Worm (Caenorhabditis elegans) whole organism, L3 larva: ENCODE measurements around the gene T14B1.1.

Source experiments
- R02D3.7 ChIP-seq: fragments of 150-350 bp; optimal IDR thresholded peaks from 2 replicates; lab custom pipeline; 2014; ENCODE audit warnings: missing biosample characterization, missing genetic modification characterization
- ZK546.5 ChIP-seq: sonication (generic microtip); optimal IDR thresholded peaks from 2 replicates; lab custom pipeline; 2017; ENCODE audit warnings: missing biosample characterization, missing genetic modification characterization
- ama-1 ChIP-seq: fragments of 150-350 bp; optimal IDR thresholded peaks from 2 replicates; lab custom pipeline; 2018
- ceh-16 ChIP-seq: sonication (generic microtip); optimal IDR thresholded peaks from 2 replicates; lab custom pipeline; 2017; ENCODE audit warnings: missing biosample characterization, missing genetic modification characterization
- ceh-28 ChIP-seq: fragments of 150-350 bp; optimal IDR thresholded peaks from 2 replicates; lab custom pipeline; 2014; ENCODE audit warnings: missing biosample characterization, missing genetic modification reagents, missing genetic modification characterization
- ceh-9 ChIP-seq: sonication (generic microtip); optimal IDR thresholded peaks from 2 replicates; lab custom pipeline; 2018; ENCODE audit warnings: missing biosample characterization, missing genetic modification characterization
- daf-12 ChIP-seq: fragments of 150-350 bp; optimal IDR thresholded peaks from 2 replicates; lab custom pipeline; 2014; ENCODE audit warnings: missing biosample characterization, missing genetic modification reagents, missing genetic modification characterization
- egl-27 ChIP-seq: sonication (generic microtip); optimal IDR thresholded peaks from 4 replicates; lab custom pipeline; 2017; ENCODE audit warnings: missing biosample characterization, missing genetic modification reagents, missing genetic modification characterization
- elt-1 ChIP-seq: fragments of 150-350 bp; optimal IDR thresholded peaks from 2 replicates; lab custom pipeline; 2014; ENCODE audit warnings: missing biosample characterization, missing genetic modification characterization
- elt-2 ChIP-seq: sonication (generic microtip); optimal IDR thresholded peaks from 2 replicates; lab custom pipeline; 2016; ENCODE audit warnings: missing genetic modification reagents, mild to moderate bottlenecking, missing genetic modification characterization, missing compliant biosample characterization
- elt-3 ChIP-seq, 3 experiments: fragments of 150-350 bp in 1 of 3; sonication (generic microtip) in 2 of 3; optimal IDR thresholded peaks; 2 replicates in 2 of 3; 4 replicates in 1 of 3; lab custom pipeline; 2014 to 2017; ENCODE audit warnings: missing biosample characterization in 3 of 3, missing genetic modification characterization in 3 of 3
- fkh-10 ChIP-seq: sonication (generic microtip); optimal IDR thresholded peaks from 2 replicates; lab custom pipeline; 2017; ENCODE audit warnings: missing biosample characterization, missing genetic modification reagents, missing genetic modification characterization
- fos-1 ChIP-seq: fragments of 150-350 bp; optimal IDR thresholded peaks from 2 replicates; lab custom pipeline; 2014; ENCODE audit warnings: missing biosample characterization, missing genetic modification characterization
- jun-1 ChIP-seq: fragments of 150-350 bp; optimal IDR thresholded peaks from 2 replicates; lab custom pipeline; 2014; ENCODE audit warnings: missing biosample characterization, missing genetic modification reagents, missing genetic modification characterization
- lin-15B ChIP-seq: fragments of 150-350 bp; optimal IDR thresholded peaks from 2 replicates; lab custom pipeline; 2014; ENCODE audit warnings: missing biosample characterization, missing genetic modification characterization
- lin-39 ChIP-seq: fragments of 150-350 bp; optimal IDR thresholded peaks from 2 replicates; lab custom pipeline; 2018; ENCODE audit warnings: missing biosample characterization, missing genetic modification reagents, missing genetic modification characterization
- lsy-12 ChIP-seq: sonication (generic microtip); optimal IDR thresholded peaks from 2 replicates; lab custom pipeline; 2016; ENCODE audit warnings: mild to moderate bottlenecking, missing genetic modification characterization, missing compliant biosample characterization
- mdl-1 ChIP-seq: fragments of 150-350 bp; optimal IDR thresholded peaks from 2 replicates; lab custom pipeline; 2014; ENCODE audit warnings: missing biosample characterization, missing genetic modification characterization
- mml-1 ChIP-seq: fragments of 150-350 bp; sonication (generic microtip); optimal IDR thresholded peaks from 3 replicates; lab custom pipeline; 2014; ENCODE audit warnings: missing biosample characterization, missing genetic modification characterization
- nfya-1 ChIP-seq: sonication (generic microtip); optimal IDR thresholded peaks from 2 replicates; lab custom pipeline; 2017; ENCODE audit warnings: missing genetic modification characterization, mild to moderate bottlenecking, missing compliant biosample characterization, antibody characterized with exemption, moderate library complexity; ENCODE audit not compliant: insufficient read depth
- nhr-11 ChIP-seq: fragments of 150-350 bp; optimal IDR thresholded peaks from 2 replicates; lab custom pipeline; 2014; ENCODE audit warnings: missing biosample characterization, missing genetic modification characterization
- nhr-12 ChIP-seq: fragments of 150-350 bp; optimal IDR thresholded peaks from 2 replicates; lab custom pipeline; 2014; ENCODE audit warnings: missing biosample characterization, missing genetic modification characterization
- nhr-23 ChIP-seq: fragments of 150-350 bp; optimal IDR thresholded peaks from 2 replicates; lab custom pipeline; 2014; ENCODE audit warnings: missing biosample characterization, missing genetic modification reagents, missing genetic modification characterization
- nhr-237 ChIP-seq: fragments of 150-350 bp; optimal IDR thresholded peaks from 2 replicates; lab custom pipeline; 2014; ENCODE audit warnings: missing biosample characterization, missing genetic modification characterization
- nhr-25 ChIP-seq: sonication (generic microtip); optimal IDR thresholded peaks from 2 replicates; lab custom pipeline; 2017; ENCODE audit warnings: missing biosample characterization, missing genetic modification characterization
- nhr-28 ChIP-seq: fragments of 150-350 bp; optimal IDR thresholded peaks from 2 replicates; lab custom pipeline; 2014; ENCODE audit warnings: missing biosample characterization, missing genetic modification characterization
- nhr-43 ChIP-seq: sonication (generic microtip); optimal IDR thresholded peaks from 2 replicates; lab custom pipeline; 2016; ENCODE audit warnings: mild to moderate bottlenecking, missing genetic modification characterization, missing compliant biosample characterization; ENCODE audit not compliant: poor library complexity, severe bottlenecking
- nhr-67 ChIP-seq: fragments of 150-350 bp; optimal IDR thresholded peaks from 2 replicates; lab custom pipeline; 2014; ENCODE audit warnings: missing biosample characterization, missing genetic modification characterization
- pha-4 ChIP-seq: fragments of 150-350 bp; optimal IDR thresholded peaks from 2 replicates; lab custom pipeline; 2014; ENCODE audit warnings: missing biosample characterization, missing genetic modification reagents, missing genetic modification characterization
- sea-2 ChIP-seq: fragments of 150-350 bp; sonication (generic microtip); optimal IDR thresholded peaks from 4 replicates; lab custom pipeline; 2014; ENCODE audit warnings: missing biosample characterization, missing genetic modification reagents, missing genetic modification characterization
- skn-1 ChIP-seq: fragments of 150-350 bp; optimal IDR thresholded peaks from 2 replicates; lab custom pipeline; 2014; ENCODE audit warnings: missing biosample characterization, missing genetic modification characterization
- tbx-2 ChIP-seq: sonication (generic microtip); optimal IDR thresholded peaks from 2 replicates; lab custom pipeline; 2016; ENCODE audit warnings: mild to moderate bottlenecking, missing genetic modification characterization, missing compliant biosample characterization
- unc-39 ChIP-seq: sonication (generic microtip); optimal IDR thresholded peaks from 4 replicates; lab custom pipeline; 2017; ENCODE audit warnings: missing biosample characterization, missing genetic modification characterization
- unc-62 ChIP-seq: fragments of 150-350 bp; sonication (generic microtip); optimal IDR thresholded peaks from 4 replicates; lab custom pipeline; 2014; ENCODE audit warnings: missing biosample characterization, missing genetic modification reagents, missing genetic modification characterization
- zag-1 ChIP-seq: fragments of 150-350 bp; optimal IDR thresholded peaks from 2 replicates; lab custom pipeline; 2014; ENCODE audit warnings: missing biosample characterization, missing genetic modification characterization
- ztf-4 ChIP-seq: fragments of 150-350 bp; optimal IDR thresholded peaks from 2 replicates; lab custom pipeline; 2014; ENCODE audit warnings: missing biosample characterization, missing genetic modification characterization

Gene T14B1.1

ce11 chrX:9656772-9657171 is 11.8 kb downstream of the T14B1.1 start:
- no peak for TF ChIP-seq R02D3.7 (tag; lab: Kevin White, UChicago)
- TF ChIP-seq elt-3 (tag; optimal IDR thresholded peaks at IDR 0.05; lab: Kevin White, UChicago), result no peak
- no peak for TF ChIP-seq unc-62 (GFP tag; lab: Kevin White, UChicago)
- no peak for TF ChIP-seq fos-1 (tag; lab: Kevin White, UChicago)
- no peak for TF ChIP-seq lsy-12 (tag; lab: Kevin White, UChicago)
- no peak for TF ChIP-seq elt-2 (tag; lab: Kevin White, UChicago)
- TF ChIP-seq ama-1, result no peak
- TF ChIP-seq egl-27, result no peak
- TF ChIP-seq fkh-10, result no peak
- TF ChIP-seq lin-15B (tag; lab: Kevin White, UChicago), result no peak
- TF ChIP-seq nhr-67 (tag; lab: Kevin White, UChicago), result no peak
- no peak for TF ChIP-seq nhr-12 (tag; lab: Kevin White, UChicago)
- no peak for TF ChIP-seq ztf-4 (tag; lab: Kevin White, UChicago)
- TF ChIP-seq nhr-25 (tag; lab: Kevin White, UChicago), result no peak
- TF ChIP-seq zag-1 (tag; lab: Kevin White, UChicago), result no peak
- no peak for TF ChIP-seq pha-4 (tag; lab: Kevin White, UChicago)
- TF ChIP-seq ZK546.5 (tag; lab: Kevin White, UChicago), result no peak
- TF ChIP-seq skn-1 (tag; lab: Kevin White, UChicago), result no peak

ce11 chrX:9654232-9654631 is 14.3 kb downstream of the T14B1.1 start:
- TF ChIP-seq elt-2 (tag; lab: Kevin White, UChicago) (no peak), ceh-9 (tag; lab: Kevin White, UChicago) (no peak), ztf-4 (tag; lab: Kevin White, UChicago) (no peak), mdl-1 (tag; lab: Kevin White, UChicago) (no peak), daf-12 (no peak), R02D3.7 (tag; lab: Kevin White, UChicago) (no peak), nhr-11 (tag; lab: Kevin White, UChicago) (no peak), nhr-43 (tag; lab: Kevin White, UChicago) (no peak), unc-62 (GFP tag; lab: Kevin White, UChicago) (no peak), elt-3 (tag; optimal IDR thresholded peaks at IDR 0.05; lab: Kevin White, UChicago) (no peak), fkh-10 (no peak), tbx-2 (tag; lab: Kevin White, UChicago) (no peak), unc-39 (tag; lab: Kevin White, UChicago) (no peak)

- TF ChIP-seq nhr-67 (tag; lab: Kevin White, UChicago) (no peak), fos-1 (tag; lab: Kevin White, UChicago) (no peak), ceh-16 (no peak), elt-1 (tag; lab: Kevin White, UChicago) (no peak), nhr-25 (tag; lab: Kevin White, UChicago) (no peak), skn-1 (tag; lab: Kevin White, UChicago) (no peak), fkh-10 (no peak), jun-1 (tag; lab: Kevin White, UChicago) (no peak)
Measured at ce11 chrX:9653478-9653877, 15.0 kb downstream of the T14B1.1 start.

- TF ChIP-seq jun-1 (tag; lab: Kevin White, UChicago), result no peak
- TF ChIP-seq nfya-1, result no peak
Measured at ce11 chrX:9653016-9653415, 15.5 kb downstream of the T14B1.1 start, which contains the start of gene aex-2. Gene aex-2 (minus strand): TSS chrX:9653116.

- TF ChIP-seq ceh-16 (no peak), daf-12 (no peak), nhr-43 (tag; lab: Kevin White, UChicago) (no peak), sea-2 (GFP tag; lab: Kevin White, UChicago) (no peak), nfya-1 (peak; percentile 6), nhr-237 (tag; lab: Kevin White, UChicago) (no peak), nhr-11 (tag; lab: Kevin White, UChicago) (no peak), jun-1 (tag; lab: Kevin White, UChicago) (no peak), lin-39 (tag; lab: Kevin White, UChicago) (no peak), ceh-28 (no peak), nhr-25 (tag; lab: Kevin White, UChicago) (no peak), nhr-23 (tag; lab: Kevin White, UChicago) (no peak), nhr-28 (tag; lab: Kevin White, UChicago) (no peak), unc-39 (tag; lab: Kevin White, UChicago) (no peak), fkh-10 (peak; percentile 89), fos-1 (tag; lab: Kevin White, UChicago) (no peak), lin-15B (tag; lab: Kevin White, UChicago) (no peak), mml-1 (tag; lab: Kevin White, UChicago) (no peak)
Measured at ce11 chrX:9648098-9648574, 20.4 kb downstream of the T14B1.1 start, which contains the start of gene F34H10.4. Gene F34H10.4 (plus strand): TSS chrX:9648524.
